Fruit fly (Drosophila melanogaster) S2 (cell line): ENCODE measurements around the gene Nulp1.

Experiments
- CG8478 ChIP-seq: fragments of >200 bp; optimal IDR thresholded peaks from 2 replicates; lab custom pipeline; 2018
- CTCF ChIP-seq, 2 experiments: fragments of >200 bp; optimal IDR thresholded peaks; 2 replicates each; lab custom pipeline; 2018

- TF ChIP-seq CTCF (optimal IDR thresholded peaks at IDR 0.05; lab: Kevin White, UChicago) = no peak
- TF ChIP-seq CG8478 = no peak
These were observed 43.2 kb downstream of the Nulp1 start for dm6 chr3L:8153206-8153996.
